Worm (Caenorhabditis elegans): ENCODE measurements around the gene gpn-1.

gpn-1 gene

ce11 chrX:15725566-15726173 lies 44.2 kb downstream of the gpn-1 start, which contains the start of gene lin-15B:
Gene lin-15B, plus strand, starts transcription at chrX:15726123.
- TF ChIP-seq hlh-30 (tag; optimal IDR thresholded peaks at IDR 0.05; ENCODE audit: insufficient read depth) (no peak), che-1 (tag; optimal IDR thresholded peaks at IDR 0.05) (no peak), ceh-34 (tag; optimal IDR thresholded peaks at IDR 0.05) (peak; percentile 7), rnt-1 (tag; optimal IDR thresholded peaks at IDR 0.05) (peak; percentile 25), syd-9 (tag; optimal IDR thresholded peaks at IDR 0.05) (peak; percentile 16), sdc-2 (tag; optimal IDR thresholded peaks at IDR 0.05) (peak; percentile 19), ceh-31 (tag; optimal IDR thresholded peaks at IDR 0.05) (peak; percentile 58)

- no peak for TF ChIP-seq ceh-48 (tag; optimal IDR thresholded peaks at IDR 0.05)
Observed at ce11 chrX:15730342-15730741, 48.8 kb downstream of the gpn-1 start.

- TF ChIP-seq pha-2 (tag; optimal IDR thresholded peaks at IDR 0.05) (no peak), ceh-48 (tag; optimal IDR thresholded peaks at IDR 0.05) (no peak), sox-4 (tag; optimal IDR thresholded peaks at IDR 0.05) (no peak), fkh-6 (tag; optimal IDR thresholded peaks at IDR 0.05) (no peak), T23F11.4 (GFP tag; optimal IDR thresholded peaks at IDR 0.05) (no peak), unc-42 (tag; optimal IDR thresholded peaks at IDR 0.05) (no peak), rnt-1 (tag; optimal IDR thresholded peaks at IDR 0.05) (no peak), madf-2 (tag; optimal IDR thresholded peaks at IDR 0.05) (no peak), nhr-232 (tag; optimal IDR thresholded peaks at IDR 0.05) (no peak), ceh-34 (tag; optimal IDR thresholded peaks at IDR 0.05) (no peak), ets-4 (tag; optimal IDR thresholded peaks at IDR 0.05) (no peak), pax-1 (tag; optimal IDR thresholded peaks at IDR 0.05) (no peak), unc-3 (GFP tag; conservative IDR thresholded peaks at IDR 0.05) (no peak), unc-3 (tag; optimal IDR thresholded peaks at IDR 0.05) (no peak), K02D7.2 (tag; optimal IDR thresholded peaks at IDR 0.05) (no peak), ceh-24 (tag; optimal IDR thresholded peaks at IDR 0.05) (no peak), C38D4.7 (GFP tag; optimal IDR thresholded peaks at IDR 0.05) (no peak), ceh-19 (GFP tag; optimal IDR thresholded peaks at IDR 0.05) (no peak), ceh-9 (tag; optimal IDR thresholded peaks at IDR 0.05) (no peak)
Observed at ce11 chrX:15731668-15732067, 50.2 kb downstream of the gpn-1 start, which contains the start of gene lin-15A. Gene lin-15A, plus strand, starts transcription at chrX:15731968.

- no peak for TF ChIP-seq mec-3 (tag; optimal IDR thresholded peaks at IDR 0.05; ENCODE audit: borderline replicate concordance)
- TF ChIP-seq sdc-2 (tag; optimal IDR thresholded peaks at IDR 0.05): peak; percentile 98
- TF ChIP-seq ceh-31 (tag; optimal IDR thresholded peaks at IDR 0.05): peak; percentile 31
- TF ChIP-seq elt-4 (tag; optimal IDR thresholded peaks at IDR 0.05): no peak
- TF ChIP-seq ets-4 (tag; optimal IDR thresholded peaks at IDR 0.05): no peak
- TF ChIP-seq sox-2 (GFP tag; IDR thresholded peaks at IDR 0.05): peak; percentile 16; the same call in 1 of the 2 replicates
- no peak for TF ChIP-seq K02D7.2 (tag; optimal IDR thresholded peaks at IDR 0.05)
- no peak for TF ChIP-seq hlh-8 (tag; optimal IDR thresholded peaks at IDR 0.05)
- TF ChIP-seq unc-42 (tag; optimal IDR thresholded peaks at IDR 0.05): no peak
- TF ChIP-seq ceh-24 (tag; optimal IDR thresholded peaks at IDR 0.05): no peak
- peak; percentile 41 for TF ChIP-seq nfya-1 (tag; optimal IDR thresholded peaks at IDR 0.05)
- TF ChIP-seq rnt-1 (tag; optimal IDR thresholded peaks at IDR 0.05): no peak
- TF ChIP-seq ceh-48 (tag; optimal IDR thresholded peaks at IDR 0.05): peak; percentile 63
- no peak for TF ChIP-seq syd-9 (tag; optimal IDR thresholded peaks at IDR 0.05)
- peak; percentile 21 for TF ChIP-seq dve-1 (tag; optimal IDR thresholded peaks at IDR 0.05)
Observed at ce11 chrX:15736419-15736818, 54.9 kb downstream of the gpn-1 start.
